Worm (Caenorhabditis elegans): ENCODE results near the gene C17F4.7.

ce11 chrII:3195739-3196138 lies 50.1 kb downstream of the C17F4.7 start:
- no peak for TF ChIP-seq dao-5 (tag; optimal IDR thresholded peaks at IDR 0.05)
- TF ChIP-seq W03F9.2 (tag; optimal IDR thresholded peaks at IDR 0.05), result no peak
